Worm (Caenorhabditis elegans) whole organism, L3 larva: ENCODE results near the gene nhr-164.

ENCODE experiments used
- ama-1 ChIP-seq: fragments of 150-350 bp; optimal IDR thresholded peaks from 2 replicates; lab custom pipeline; 2018
- nhr-77 ChIP-seq: fragments of 150-350 bp; optimal IDR thresholded peaks from 2 replicates; lab custom pipeline; 2014; ENCODE audit warnings: missing biosample characterization, missing genetic modification characterization

DNA sequence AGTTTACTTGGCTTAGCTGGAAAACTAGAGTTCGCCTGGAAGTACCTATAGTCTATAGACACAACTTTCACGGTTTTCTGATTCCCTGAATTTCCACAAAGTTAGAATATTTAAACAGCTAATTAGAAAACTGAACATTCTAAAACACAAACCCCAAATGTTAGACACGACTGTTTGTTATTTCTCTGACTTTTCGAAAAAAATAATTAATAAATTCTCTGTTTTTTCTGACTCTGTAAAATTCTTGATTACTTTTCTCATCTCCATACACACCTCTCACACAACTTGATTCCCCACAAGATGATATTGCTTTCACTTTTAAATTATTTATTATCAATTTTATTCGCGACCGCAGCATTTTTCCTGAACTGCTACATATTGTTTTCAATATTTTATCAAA, 18.0 kb upstream of the nhr-164 start, which contains the start of gene srbc-75:
- TF ChIP-seq nhr-77 (tag; lab: Kevin White, UChicago) (no peak), ama-1 (no peak)
